Worm (Caenorhabditis elegans) whole organism, L4/young adult: ENCODE data around the gene T28D6.6.

Experiments
- W03F9.2 ChIP-seq: fragments of 150-350 bp; optimal IDR thresholded peaks from 2 replicates; lab custom pipeline; 2014; ENCODE audit warnings: missing biosample characterization, missing genetic modification characterization
- him-1 ChIP-seq: sonication (generic microtip); optimal IDR thresholded peaks from 2 replicates; lab custom pipeline; 2016; ENCODE audit warnings: missing genotype, missing genetic modification reagents, missing genetic modification characterization, missing compliant biosample characterization

DNA sequence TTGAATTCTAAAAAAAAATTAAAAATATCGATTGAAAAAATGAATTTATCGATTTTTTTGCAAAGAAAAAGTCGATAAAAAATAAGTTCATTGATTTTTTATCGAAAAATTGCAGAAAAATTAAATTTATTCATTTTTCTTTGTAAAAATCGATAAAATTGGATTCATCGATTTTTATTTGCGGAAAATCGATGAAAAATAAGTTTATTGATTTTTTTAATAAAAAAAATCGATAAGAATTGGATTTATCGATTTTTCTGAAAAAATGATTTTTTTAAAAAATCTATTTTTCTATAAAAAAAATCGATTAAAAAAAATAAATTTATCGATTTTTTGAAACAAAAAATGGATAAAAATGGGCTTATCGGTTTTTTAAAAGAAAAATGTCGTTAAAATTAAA is 63.0 kb downstream of the T28D6.6 start:
- no peak for TF ChIP-seq him-1
- TF ChIP-seq W03F9.2 (tag; lab: Kevin White, UChicago) = no peak
